Fruit fly (Drosophila melanogaster): ENCODE measurements around the gene CG15803.

DNA sequence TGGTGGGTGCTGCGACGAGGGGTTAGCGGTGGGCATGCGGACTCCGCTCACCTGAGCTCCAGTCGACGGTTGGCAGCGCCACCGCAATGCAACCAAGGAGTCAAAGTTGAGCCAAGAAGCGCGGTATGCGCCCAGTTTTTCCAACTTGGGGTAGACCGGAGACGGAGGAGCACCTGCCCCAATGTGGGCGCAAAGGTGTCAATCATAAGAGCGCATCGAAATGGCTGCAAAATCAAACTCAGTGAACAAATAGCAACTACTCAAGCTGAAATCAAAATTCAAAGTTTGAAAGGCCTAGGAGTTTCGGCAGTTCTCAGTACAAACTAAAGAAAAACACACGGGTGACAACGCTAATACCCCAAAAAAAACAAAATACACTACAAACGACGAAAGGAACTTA, 1.2 kb upstream of the CG15803 start, which contains the start of gene hmw:
- TF ChIP-seq Snoo (tag; optimal IDR thresholded peaks at IDR 0.05) (no peak), CG34367 (tag; optimal IDR thresholded peaks at IDR 0.05) (no peak), CG8301 (tag; optimal IDR thresholded peaks at IDR 0.05) (no peak)

Data from whole organism, pupa.